Worm (Caenorhabditis elegans): ENCODE measurements around the gene sas-5.

Gene sas-5

ce11 chrV:11605227-11605626 is 5.3 kb upstream of the sas-5 start:
- TF ChIP-seq F13H6.1 (tag; optimal IDR thresholded peaks at IDR 0.05) (no peak), madf-2 (tag; optimal IDR thresholded peaks at IDR 0.05) (no peak), ceh-14 (tag; optimal IDR thresholded peaks at IDR 0.05) (no peak), elt-2 (tag; optimal IDR thresholded peaks at IDR 0.05) (no peak), hlh-30 (tag; optimal IDR thresholded peaks at IDR 0.05; ENCODE audit: insufficient read depth) (no peak), sox-2 (GFP tag; IDR thresholded peaks at IDR 0.05) (no peak), elt-4 (tag; optimal IDR thresholded peaks at IDR 0.05) (no peak), zip-5 (tag; optimal IDR thresholded peaks at IDR 0.05) (no peak), ref-2 (tag; optimal IDR thresholded peaks at IDR 0.05) (no peak), hlh-8 (tag; optimal IDR thresholded peaks at IDR 0.05) (no peak), hlh-15 (tag; optimal IDR thresholded peaks at IDR 0.05) (no peak), nhr-11 (tag; optimal IDR thresholded peaks at IDR 0.05) (no peak), gmeb-2 (tag; optimal IDR thresholded peaks at IDR 0.05) (no peak), unc-55 (GFP tag; optimal IDR thresholded peaks at IDR 0.05) (no peak), nhr-232 (tag; optimal IDR thresholded peaks at IDR 0.05) (no peak), ceh-30 (tag; optimal IDR thresholded peaks at IDR 0.05) (no peak), tbx-7 (tag; optimal IDR thresholded peaks at IDR 0.05) (no peak), ceh-6 (GFP tag; optimal IDR thresholded peaks at IDR 0.05) (no peak), pha-2 (tag; optimal IDR thresholded peaks at IDR 0.05) (no peak)

- TF ChIP-seq ceh-2 (tag; optimal IDR thresholded peaks at IDR 0.05) (no peak), pag-3 (tag; optimal IDR thresholded peaks at IDR 0.05; ENCODE audit: borderline replicate concordance) (no peak), ceh-19 (GFP tag; optimal IDR thresholded peaks at IDR 0.05) (no peak), hlh-6 (tag; optimal IDR thresholded peaks at IDR 0.05) (no peak), nfya-1 (tag; optimal IDR thresholded peaks at IDR 0.05) (no peak), ceh-31 (tag; optimal IDR thresholded peaks at IDR 0.05) (no peak), ceh-6 (GFP tag; optimal IDR thresholded peaks at IDR 0.05) (no peak), ceh-48 (tag; optimal IDR thresholded peaks at IDR 0.05) (no peak), pha-4 (tag; optimal IDR thresholded peaks at IDR 0.05) (no peak), sox-4 (tag; optimal IDR thresholded peaks at IDR 0.05) (no peak), odd-2 (tag; optimal IDR thresholded peaks at IDR 0.05) (no peak), ets-4 (tag; optimal IDR thresholded peaks at IDR 0.05) (no peak)
These were observed 4.1 kb upstream of the sas-5 start, which contains the start of gene idpp-16 for ce11 chrV:11606424-11606823. idpp-16 (minus strand) TSS chrV:11606524.

- TF ChIP-seq pha-2 (tag; optimal IDR thresholded peaks at IDR 0.05): no peak
- no peak for TF ChIP-seq ama-1 (optimal IDR thresholded peaks at IDR 0.05)
- no peak for TF ChIP-seq gmeb-2 (tag; optimal IDR thresholded peaks at IDR 0.05)
- no peak for TF ChIP-seq pqm-1 (tag; optimal IDR thresholded peaks at IDR 0.05)
- TF ChIP-seq nfya-1 (tag; optimal IDR thresholded peaks at IDR 0.05): no peak
These were observed 488 bp upstream of the sas-5 start, which contains the start of gene piit-1 for ce11 chrV:11610049-11610448. piit-1 (minus strand) TSS chrV:11610149.

ce11 chrV:11613007-11613406 is 2.5 kb downstream of the sas-5 start, which contains the start of gene tag-290:
tag-290 (plus strand) TSS chrV:11613307.
- TF ChIP-seq unc-86 (tag; optimal IDR thresholded peaks at IDR 0.05): no peak
- no peak for TF ChIP-seq nhr-232 (tag; optimal IDR thresholded peaks at IDR 0.05)
- no peak for TF ChIP-seq odd-2 (tag; optimal IDR thresholded peaks at IDR 0.05)
- TF ChIP-seq K09A11.1 (tag; optimal IDR thresholded peaks at IDR 0.05; ENCODE audit: insufficient read depth): no peak
- TF ChIP-seq nfya-1 (tag; optimal IDR thresholded peaks at IDR 0.05): no peak
- TF ChIP-seq syd-9 (tag; optimal IDR thresholded peaks at IDR 0.05): no peak
- TF ChIP-seq lin-11 (tag; optimal IDR thresholded peaks at IDR 0.05): no peak
- TF ChIP-seq hlh-15 (tag; optimal IDR thresholded peaks at IDR 0.05): no peak
- TF ChIP-seq sox-2 (GFP tag; IDR thresholded peaks at IDR 0.05): no peak
- TF ChIP-seq ceh-2 (tag; optimal IDR thresholded peaks at IDR 0.05): no peak

All from whole organism, late embryonic.